Fruit fly (Drosophila melanogaster) whole organism, embryonic: ENCODE data around the gene Cpsf73.

Source experiments
- CG10462 ChIP-seq: fragments of 200-800 bp; sonication (Bioruptor generic); optimal IDR thresholded peaks from 2 replicates; lab custom pipeline; 2016; ENCODE audit warnings: missing biosample characterization, missing genetic modification characterization
- CG11696 ChIP-seq: fragments of 200-800 bp; sonication (Bioruptor generic); IDR thresholded peaks from 2 replicates; pipeline ENCODE4 v1.3.6; 2022; ENCODE audit warnings: missing biosample characterization, missing genetic modification characterization
- CG12155 ChIP-seq: fragments of 200-800 bp; sonication (Bioruptor generic); optimal IDR thresholded peaks from 3 replicates; lab custom pipeline; 2016; ENCODE audit warnings: missing biosample characterization, missing genetic modification characterization
- CG13894 ChIP-seq: fragments of 200-800 bp; sonication (Bioruptor generic); optimal IDR thresholded peaks from 3 replicates; lab custom pipeline; 2018; ENCODE audit warnings: missing biosample characterization, mild to moderate bottlenecking, missing genetic modification characterization, moderate library complexity
- CG14710 ChIP-seq: fragments of 200-800 bp; sonication (Bioruptor generic); optimal IDR thresholded peaks from 3 replicates; lab custom pipeline; 2019; ENCODE audit warnings: missing biosample characterization, mild to moderate bottlenecking, missing genetic modification characterization, moderate library complexity
- CG15601 ChIP-seq: fragments of 200-800 bp; sonication (Bioruptor generic); optimal IDR thresholded peaks from 3 replicates; lab custom pipeline; 2019; ENCODE audit warnings: missing biosample characterization, mild to moderate bottlenecking, missing genetic modification characterization, moderate library complexity
- CG3281 ChIP-seq: fragments of 200-800 bp; sonication (Bioruptor generic); optimal IDR thresholded peaks from 3 replicates; lab custom pipeline; 2017; ENCODE audit warnings: missing biosample characterization, mild to moderate bottlenecking, missing genetic modification characterization
- CG4617 ChIP-seq: fragments of 200-800 bp; sonication (Bioruptor generic); optimal IDR thresholded peaks from 3 replicates; lab custom pipeline; 2016; ENCODE audit warnings: missing biosample characterization, missing genetic modification characterization, borderline replicate concordance
- CG6654 ChIP-seq: fragments of 200-800 bp; sonication (Bioruptor generic); optimal IDR thresholded peaks from 2 replicates; lab custom pipeline; 2017; ENCODE audit warnings: missing biosample characterization, mild to moderate bottlenecking, missing genetic modification characterization
- CG7928 ChIP-seq: fragments of 200-800 bp; sonication (Bioruptor generic); optimal IDR thresholded peaks from 2 replicates; lab custom pipeline; 2017; ENCODE audit warnings: missing biosample characterization, mild to moderate bottlenecking, missing genetic modification characterization
- CG8944 ChIP-seq: fragments of 200-800 bp; sonication (Bioruptor generic); optimal IDR thresholded peaks from 3 replicates; lab custom pipeline; 2016; ENCODE audit warnings: missing biosample characterization, missing genetic modification characterization
- CkIIα-i1 ChIP-seq: fragments of 200-800 bp; sonication (Bioruptor generic); IDR thresholded peaks from 2 replicates; pipeline ENCODE4 v1.3.6; 2022; ENCODE audit warnings: missing biosample characterization, missing genetic modification characterization
- D ChIP-seq, 2 experiments: fragments of 200-800 bp in 1 of 2; fragments of >200 bp in 1 of 2; sonication (Bioruptor generic) in 1 of 2; optimal IDR thresholded peaks; 2 replicates in 1 of 2; 3 replicates in 1 of 2; lab custom pipeline; 2017; ENCODE audit warnings: mild to moderate bottlenecking in 1 of 2, missing biosample characterization in 1 of 2, missing genetic modification characterization in 1 of 2, missing genetic modification reagents in 1 of 2
- Dad ChIP-seq: fragments of 200-800 bp; sonication (Bioruptor generic); optimal IDR thresholded peaks from 3 replicates; lab custom pipeline; 2016; ENCODE audit warnings: missing biosample characterization, missing genetic modification characterization
- Drgx ChIP-seq: fragments of 200-800 bp; sonication (Bioruptor generic); IDR thresholded peaks from 2 replicates; pipeline ENCODE4 v1.3.6; 2022; ENCODE audit warnings: missing biosample characterization, missing genetic modification characterization
- ERR ChIP-seq: fragments of 200-800 bp; sonication (Bioruptor generic); optimal IDR thresholded peaks from 2 replicates; lab custom pipeline; 2016; ENCODE audit warnings: missing biosample characterization, missing genetic modification characterization
- Ets65A ChIP-seq: fragments of 200-800 bp; sonication (Bioruptor generic); peaks from one replicate; lab custom pipeline; 2016; ENCODE audit warnings: missing biosample characterization, missing genetic modification characterization
- HLH4C ChIP-seq: fragments of 200-800 bp; sonication (Bioruptor generic); IDR thresholded peaks from 3 replicates; pipeline ENCODE4 v1.3.6; 2022; ENCODE audit warnings: missing biosample characterization, missing genetic modification characterization; ENCODE audit not compliant: partially characterized antibody
- Trl ChIP-seq, 3 experiments: fragments of >200 bp in 2 of 3; fragments of 200-800 bp in 1 of 3; sonication (Bioruptor generic) in 1 of 3; optimal IDR thresholded peaks; 2 replicates in 1 of 3; 3 replicates in 2 of 3; lab custom pipeline; 2016 to 2017; ENCODE audit warnings: missing biosample characterization in 1 of 3, missing genetic modification characterization in 1 of 3
- bcd ChIP-seq: fragments of 200-800 bp; sonication (Bioruptor generic); optimal IDR thresholded peaks from 2 replicates; lab custom pipeline; 2017; ENCODE audit warnings: missing biosample characterization, mild to moderate bottlenecking, missing genetic modification characterization
- ci ChIP-seq: fragments of 200-800 bp; sonication (Bioruptor generic); IDR thresholded peaks from 3 replicates; pipeline ENCODE4 v1.3.6; 2022; ENCODE audit warnings: missing biosample characterization, missing genetic modification characterization
- crp ChIP-seq, 2 experiments: fragments of 200-800 bp; sonication (Bioruptor generic); optimal IDR thresholded peaks; 2 replicates in 1 of 2; 3 replicates in 1 of 2; lab custom pipeline; 2017; ENCODE audit warnings: missing biosample characterization in 2 of 2, missing genetic modification characterization in 2 of 2, mild to moderate bottlenecking in 1 of 2, moderate library complexity in 1 of 2
- eyg ChIP-seq: fragments of 200-800 bp; sonication (Bioruptor generic); optimal IDR thresholded peaks from 3 replicates; lab custom pipeline; 2016; ENCODE audit warnings: missing biosample characterization, missing genetic modification characterization
- nom ChIP-seq: fragments of 200-800 bp; sonication (Bioruptor generic); optimal IDR thresholded peaks from 2 replicates; lab custom pipeline; 2017; ENCODE audit warnings: missing biosample characterization, missing genetic modification characterization, mild to moderate bottlenecking, moderate library complexity, missing genetic modification reagents
- onecut ChIP-seq: fragments of 200-800 bp; sonication (Bioruptor generic); IDR thresholded peaks from 2 replicates; pipeline ENCODE4 v1.3.6; 2022; ENCODE audit warnings: missing biosample characterization, missing genetic modification characterization
- pum ChIP-seq: fragments of 200-800 bp; sonication (Bioruptor generic); optimal IDR thresholded peaks from 2 replicates; lab custom pipeline; 2016; ENCODE audit warnings: missing biosample characterization, missing genetic modification characterization
- ranshi ChIP-seq: fragments of 200-800 bp; sonication (Bioruptor generic); IDR thresholded peaks from 2 replicates; pipeline ENCODE4 v1.3.6; 2022; ENCODE audit warnings: missing biosample characterization, missing genetic modification characterization
- row ChIP-seq: fragments of 200-800 bp; sonication (Bioruptor generic); IDR thresholded peaks from 3 replicates; pipeline ENCODE4 v1.3.6; 2022; ENCODE audit warnings: missing biosample characterization, missing genetic modification characterization
- run ChIP-seq: fragments of 200-800 bp; sonication (Bioruptor generic); optimal IDR thresholded peaks from 3 replicates; lab custom pipeline; 2018; ENCODE audit warnings: missing biosample characterization, mild to moderate bottlenecking, missing genetic modification characterization
- tup ChIP-seq: fragments of 200-800 bp; sonication (Bioruptor generic); optimal IDR thresholded peaks from 2 replicates; lab custom pipeline; 2016; ENCODE audit warnings: missing biosample characterization, mild to moderate bottlenecking, missing genetic modification characterization, moderate library complexity
- vvl ChIP-seq: fragments of 200-800 bp; sonication (Bioruptor generic); IDR thresholded peaks from 2 replicates; pipeline ENCODE4 v1.3.6; 2022; ENCODE audit warnings: missing biosample characterization, missing genetic modification characterization
- z ChIP-seq: fragments of 200-800 bp; sonication (Bioruptor generic); IDR thresholded peaks from 3 replicates; pipeline ENCODE4 v1.3.6; 2022; ENCODE audit warnings: missing biosample characterization, missing genetic modification characterization
- zf30C ChIP-seq: fragments of 200-800 bp; sonication (Bioruptor generic); optimal IDR thresholded peaks from 3 replicates; lab custom pipeline; 2018; ENCODE audit warnings: missing biosample characterization, mild to moderate bottlenecking, missing genetic modification characterization

The Cpsf73 gene

DNA sequence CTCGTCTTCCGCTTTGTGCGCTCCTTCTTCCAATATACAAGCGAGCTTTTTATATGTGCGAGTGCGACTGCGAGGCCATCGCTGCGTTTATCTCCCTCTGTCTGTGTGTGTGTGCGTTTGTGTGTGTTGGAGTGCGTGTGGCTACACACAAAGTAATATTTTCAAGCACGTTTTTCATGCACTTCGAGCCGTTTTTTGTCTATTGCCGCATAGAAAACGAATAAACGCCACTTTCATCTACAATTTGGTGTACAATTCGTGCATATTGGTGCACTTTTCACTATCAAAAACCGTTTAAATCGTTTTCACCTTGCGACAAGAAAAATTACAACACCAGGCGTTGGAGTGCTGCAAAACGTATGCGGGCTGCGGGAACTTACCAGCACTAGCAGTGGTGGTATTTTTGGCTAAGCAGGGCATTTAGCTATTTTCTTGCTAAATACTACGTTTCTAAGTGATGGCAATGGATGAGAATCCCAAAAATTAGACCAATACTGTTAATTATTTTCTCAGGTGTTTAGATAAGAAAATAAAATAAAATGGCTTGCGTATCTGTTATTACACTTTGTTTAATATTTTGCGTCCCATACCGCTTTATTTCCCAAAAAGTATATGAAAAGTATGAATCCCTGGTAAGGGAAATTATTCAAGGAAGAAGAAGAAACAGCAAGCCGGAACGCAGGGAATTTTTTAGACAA, 4.3 kb downstream of the Cpsf73 start, which contains the start of the genes CG31224 and CstF64 (continued):
- TF ChIP-seq tup (GFP tag; lab: Kevin White, UChicago) = peak; percentile 71
- peak; percentile 53 for TF ChIP-seq run (tag; lab: Kevin White, UChicago)
- peak in 1 of 2 experiments; percentile 63 for TF ChIP-seq crp (GFP tag; optimal IDR thresholded peaks at IDR 0.05; lab: Kevin White, UChicago)
- peak; percentile 90 for TF ChIP-seq vvl
- TF ChIP-seq ranshi (GFP tag; lab: Robert Waterston, UW) = peak; percentile 84
- peak; percentile 94 for TF ChIP-seq CG7928 (GFP tag; lab: Kevin White, UChicago)
- TF ChIP-seq, all 482 proteins: peak for 365

DNA sequence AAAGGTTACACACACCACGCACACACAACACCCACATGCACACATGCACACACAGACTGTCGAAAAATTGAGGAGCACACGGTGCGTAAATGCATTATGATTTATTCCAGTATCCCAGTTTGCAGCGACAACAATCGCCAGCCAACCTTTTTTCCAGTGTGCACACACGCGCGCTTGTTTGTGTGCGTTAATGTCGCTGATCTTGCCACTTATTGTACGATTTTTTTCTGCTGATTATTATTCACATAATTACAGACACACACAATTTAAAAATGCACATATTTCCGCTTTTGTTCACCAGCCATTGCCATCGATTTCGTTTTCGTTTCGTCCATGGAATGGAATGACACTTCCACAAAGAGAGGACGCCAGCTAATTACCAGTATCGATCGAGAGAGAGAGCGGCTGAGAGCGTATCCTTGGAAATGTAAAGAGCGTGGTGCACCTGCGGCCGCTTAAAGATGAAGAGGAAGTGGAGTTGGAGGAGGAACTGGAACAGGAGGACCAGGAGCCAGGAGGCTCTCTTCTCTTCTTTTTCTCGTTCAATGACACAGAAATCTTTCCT, 4.9 kb downstream of the Cpsf73 start:
- peak; percentile 48 for TF ChIP-seq zf30C
- TF ChIP-seq CG8944 (GFP tag; lab: Kevin White, UChicago) = no peak
- TF ChIP-seq pum = no peak
- peak; percentile 4 for TF ChIP-seq D (optimal IDR thresholded peaks at IDR 0.05; lab: Kevin White, UChicago)
- TF ChIP-seq D (GFP tag; optimal IDR thresholded peaks at IDR 0.05; lab: Kevin White, UChicago) = no peak
- peak; percentile 72 for TF ChIP-seq Ets65A (GFP tag; lab: Kevin White, UChicago)
- TF ChIP-seq vvl = peak; percentile 40; the same call in 1 of the 2 replicates
- TF ChIP-seq CG14710 (tag; lab: Kevin White, UChicago) = peak; percentile 92
- no peak for TF ChIP-seq CG3281 (GFP tag; lab: Kevin White, UChicago)
- TF ChIP-seq Trl (optimal IDR thresholded peaks at IDR 0.05; lab: Kevin White, UChicago) = peak; percentile 73 to 78
- TF ChIP-seq Trl (GFP tag; optimal IDR thresholded peaks at IDR 0.05; lab: Kevin White, UChicago) = no peak
- TF ChIP-seq CG11696 = 0 out of 2 replicates have a peak, but pooled peaks have one; percentile 7
- 0 out of 3 replicates have a peak, but pooled peaks have one; percentile 34 for TF ChIP-seq ci (GFP tag; lab: Robert Waterston, UW)
- peak; percentile 78 for TF ChIP-seq onecut

DNA sequence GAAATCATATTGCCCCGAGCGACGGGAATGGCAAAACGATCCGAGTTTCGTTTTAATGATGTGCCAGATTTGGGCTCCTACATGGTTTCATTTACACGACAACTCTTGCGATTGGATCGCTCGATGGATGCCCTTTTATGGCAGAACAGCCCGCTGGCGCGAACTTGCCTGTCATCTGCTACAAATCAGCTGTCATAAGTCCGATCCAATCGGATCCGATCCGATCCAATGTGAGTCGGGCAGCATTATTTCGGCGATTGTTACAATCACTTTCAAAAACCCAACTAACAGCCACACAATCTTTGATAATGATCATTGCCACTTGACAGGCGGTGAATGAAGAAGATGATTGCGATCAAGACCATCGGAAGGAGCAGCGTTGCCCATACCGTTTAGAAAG, 19.7 kb downstream of the Cpsf73 start:
- no peak for TF ChIP-seq ranshi (GFP tag; lab: Robert Waterston, UW)
- TF ChIP-seq CG13894 = peak; percentile 95
- peak; percentile 63 for TF ChIP-seq Ets65A (GFP tag; lab: Kevin White, UChicago)

DNA sequence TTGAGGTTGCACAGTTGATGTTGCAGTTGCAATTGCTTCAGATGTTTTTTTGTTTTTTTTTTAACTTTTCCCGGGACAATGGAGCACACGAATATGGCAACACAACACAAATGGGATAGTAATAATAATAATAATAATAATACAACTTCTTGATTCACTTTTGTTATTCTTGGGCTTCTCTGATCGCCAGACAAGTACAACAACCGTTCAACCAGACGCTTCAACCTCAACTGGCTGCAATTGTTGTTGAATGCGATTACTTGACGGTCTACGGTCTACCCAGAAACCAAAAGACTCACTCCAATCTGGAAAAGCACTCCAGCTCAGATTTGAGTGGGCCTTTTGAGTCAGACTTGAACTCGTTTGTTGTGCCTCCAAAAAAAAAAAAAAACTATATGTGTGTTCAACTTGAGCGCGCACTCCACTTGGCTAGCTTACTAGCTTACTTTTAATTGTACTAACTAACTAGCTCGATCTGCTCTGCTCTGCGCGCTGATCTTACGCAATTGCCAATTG, 22.1 kb downstream of the Cpsf73 start, which contains the start of gene CG14301:
TSS of gene CG14301 (minus strand) at position 216 of the 516 bp plus-strand sequence.
- TF ChIP-seq CG4617 (no peak), CkIIα-i1 (GFP tag; lab: Robert Waterston, UW) (no peak), nom (GFP tag; lab: Kevin White, UChicago) (peak; percentile 55), CG15601 (tag; lab: Kevin White, UChicago) (peak; percentile 95), z (GFP tag; lab: Robert Waterston, UW) (peak; percentile 96), CG10462 (GFP tag; lab: Kevin White, UChicago) (no peak), eyg (GFP tag; lab: Kevin White, UChicago) (no peak), Dad (GFP tag; lab: Kevin White, UChicago) (no peak), bcd (no peak), ERR (no peak), CG12155 (no peak), HLH4C (GFP tag; lab: Robert Waterston, UW) (0 out of 3 replicates have a peak, but pooled peaks have one; percentile 22)

DNA sequence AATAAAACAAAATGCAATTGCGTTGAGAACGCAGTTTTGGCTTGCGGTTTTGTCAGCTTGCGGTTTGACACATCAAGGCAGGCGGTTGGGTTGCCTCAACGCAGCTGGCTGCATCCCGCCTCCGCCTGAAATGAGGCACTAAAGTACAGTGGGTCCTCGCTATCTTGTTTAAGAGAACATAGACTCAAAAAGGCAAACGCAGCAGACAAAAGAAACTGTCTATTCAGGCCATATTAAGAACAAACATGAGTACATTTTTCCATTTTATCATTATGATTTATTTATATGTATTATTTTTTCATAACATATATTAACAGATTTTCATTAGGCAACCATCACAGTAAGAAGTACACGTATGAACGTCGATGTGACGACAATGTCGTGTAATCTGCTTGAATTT, 23.7 kb downstream of the Cpsf73 start:
- TF ChIP-seq row (GFP tag; lab: Robert Waterston, UW) (peak; percentile 28; the same call in 1 of the 3 replicates), CG6654 (GFP tag; lab: Kevin White, UChicago) (no peak), Drgx (GFP tag; lab: Robert Waterston, UW) (peak; percentile 36; the same call in 1 of the 2 replicates)
